ENCODE assay signal across 1 fruit fly cellular context in genomic region chr2L:9520886-9521868, dm6.
TF ChIP-seq lines count a peak whose summit lies in the region.

Gene Oatp30B, plus strand, starts transcription at chr2L:9521210.

TF ChIP-seq in whole organism, embryonic, 481 proteins besides CTCF, POLR2A, EP300 and RAD21 (continued from another document and continues in another):
- TF ChIP-seq ERR (GFP tag; optimal IDR thresholded peaks at IDR 0.05; lab: Kevin White, UChicago) (peak; percentile 89), Hmr (GFP tag; optimal IDR thresholded peaks at IDR 0.05; lab: Kevin White, UChicago) (peak; percentile 97), CG4707 (GFP tag; optimal IDR thresholded peaks at IDR 0.05; lab: Kevin White, UChicago) (peak; percentile 81), CG6765 (GFP tag; optimal IDR thresholded peaks at IDR 0.05; lab: Kevin White, UChicago) (peak; percentile 94), Lhr (GFP tag; optimal IDR thresholded peaks at IDR 0.05; lab: Kevin White, UChicago) (peak; percentile 98), nom (GFP tag; optimal IDR thresholded peaks at IDR 0.05; lab: Kevin White, UChicago) (peak; percentile 72), z (GFP tag; IDR thresholded peaks at IDR 0.05; lab: Robert Waterston, UW) (0 out of 3 replicates have a peak, but pooled peaks have one; percentile 26), aop (GFP tag; IDR thresholded peaks at IDR 0.05; lab: Robert Waterston, UW) (peak; percentile 81), CG4404 (GFP tag; IDR thresholded peaks at IDR 0.05; lab: Robert Waterston, UW) (peak; percentile 98), nerfin-1 (tag; optimal IDR thresholded peaks at IDR 0.05; lab: Kevin White, UChicago) (peak; percentile 94), CG10543 (GFP tag; optimal IDR thresholded peaks at IDR 0.05; lab: Kevin White, UChicago) (peak; percentile 94), dan (GFP tag; IDR thresholded peaks at IDR 0.05; lab: Robert Waterston, UW) (no peak), CrebB (tag; optimal IDR thresholded peaks at IDR 0.05; lab: Kevin White, UChicago) (peak; percentile 95), Antp (GFP tag; optimal IDR thresholded peaks at IDR 0.05; lab: Kevin White, UChicago) (peak; percentile 93), Trl (optimal IDR thresholded peaks at IDR 0.05; lab: Kevin White, UChicago) (peak; percentile 67 to 77), Trl (GFP tag; optimal IDR thresholded peaks at IDR 0.05; lab: Kevin White, UChicago) (peak; percentile 96), Hr3 (GFP tag; optimal IDR thresholded peaks at IDR 0.05; lab: Kevin White, UChicago) (peak; percentile 98), lab (GFP tag; optimal IDR thresholded peaks at IDR 0.05; lab: Kevin White, UChicago) (peak; percentile 98), CG31365 (tag; optimal IDR thresholded peaks at IDR 0.05; lab: Kevin White, UChicago) (peak; percentile 81), CG31441 (GFP tag; IDR thresholded peaks at IDR 0.05; lab: Robert Waterston, UW) (peak; percentile 95), nau (GFP tag; optimal IDR thresholded peaks at IDR 0.05; lab: Kevin White, UChicago) (peak; percentile 77), CG15514 (GFP tag; optimal IDR thresholded peaks at IDR 0.05; lab: Kevin White, UChicago) (peak; percentile 94), Pdp1 (GFP tag; optimal IDR thresholded peaks at IDR 0.05; lab: Kevin White, UChicago) (peak; percentile 95), ara (GFP tag; IDR thresholded peaks at IDR 0.05; lab: Robert Waterston, UW) (peak; percentile 97), CG10321 (GFP tag; IDR thresholded peaks at IDR 0.05; lab: Robert Waterston, UW) (peak; percentile 80), Awh (GFP tag; IDR thresholded peaks at IDR 0.05; lab: Robert Waterston, UW) (peak; percentile 96), jigr1 (GFP tag; IDR thresholded peaks at IDR 0.05; lab: Robert Waterston, UW) (peak; percentile 93), cato (GFP tag; optimal IDR thresholded peaks at IDR 0.05; lab: Kevin White, UChicago; ENCODE audit: borderline replicate concordance) (peak; percentile 92), MBD-R2 (GFP tag; IDR thresholded peaks at IDR 0.05; lab: Robert Waterston, UW) (peak; percentile 96), pros (GFP tag; optimal IDR thresholded peaks at IDR 0.05; lab: Kevin White, UChicago) (peak; percentile 72), CG10274 (GFP tag; optimal IDR thresholded peaks at IDR 0.05; lab: Kevin White, UChicago) (peak; percentile 78), CG14014 (GFP tag; IDR thresholded peaks at IDR 0.05; lab: Robert Waterston, UW) (peak; percentile 97), sr (GFP tag; IDR thresholded peaks at IDR 0.05; lab: Robert Waterston, UW) (peak; percentile 80), CG2116 (GFP tag; optimal IDR thresholded peaks at IDR 0.05; lab: Kevin White, UChicago) (peak; percentile 93), gcm2 (GFP tag; optimal IDR thresholded peaks at IDR 0.05; lab: Kevin White, UChicago) (peak; percentile 91), dysf (GFP tag; IDR thresholded peaks at IDR 0.05; lab: Robert Waterston, UW) (peak; percentile 97), hth (optimal IDR thresholded peaks at IDR 0.05; lab: Kevin White, UChicago) (no peak), CHES-1-like (GFP tag; optimal IDR thresholded peaks at IDR 0.05; lab: Kevin White, UChicago) (peak; percentile 95), fd102C (GFP tag; optimal IDR thresholded peaks at IDR 0.05; lab: Kevin White, UChicago) (peak; percentile 74), Dek (tag; optimal IDR thresholded peaks at IDR 0.05; lab: Kevin White, UChicago) (peak; percentile 97), twi (tag; optimal IDR thresholded peaks at IDR 0.05; lab: Kevin White, UChicago) (peak; percentile 92), dati (GFP tag; IDR thresholded peaks at IDR 0.05; lab: Robert Waterston, UW) (peak; percentile 95), CG34422 (GFP tag; IDR thresholded peaks at IDR 0.05; lab: Robert Waterston, UW) (peak; percentile 97), ind (GFP tag; optimal IDR thresholded peaks at IDR 0.05; lab: Kevin White, UChicago) (peak; percentile 97), ap (GFP tag; IDR thresholded peaks at IDR 0.05; lab: Robert Waterston, UW) (peak; percentile 95), tap (tag; optimal IDR thresholded peaks at IDR 0.05; lab: Kevin White, UChicago) (peak; percentile 95), Rfx (GFP tag; IDR thresholded peaks at IDR 0.05; lab: Robert Waterston, UW) (peak; percentile 99), Doc2 (GFP tag; IDR thresholded peaks at IDR 0.05; lab: Robert Waterston, UW) (peak; percentile 71), CG33213 (GFP tag; optimal IDR thresholded peaks at IDR 0.05; lab: Kevin White, UChicago) (peak; percentile 94), CG9932 (GFP tag; IDR thresholded peaks at IDR 0.05; lab: Robert Waterston, UW) (peak; percentile 99), Oaz (GFP tag; IDR thresholded peaks at IDR 0.05; lab: Robert Waterston, UW) (peak; percentile 95), CG9876 (GFP tag; optimal IDR thresholded peaks at IDR 0.05; lab: Kevin White, UChicago) (peak; percentile 91), caup (GFP tag; optimal IDR thresholded peaks at IDR 0.05; lab: Kevin White, UChicago; ENCODE audit: severe bottlenecking) (peak; percentile 95), H15 (GFP tag; IDR thresholded peaks at IDR 0.05; lab: Robert Waterston, UW) (peak; percentile 97), CG8944 (GFP tag; optimal IDR thresholded peaks at IDR 0.05; lab: Kevin White, UChicago) (peak; percentile 96), CG15601 (tag; optimal IDR thresholded peaks at IDR 0.05; lab: Kevin White, UChicago) (peak; percentile 95), Chrac-16 (GFP tag; optimal IDR thresholded peaks at IDR 0.05; lab: Kevin White, UChicago) (peak; percentile 97), NfI (GFP tag; optimal IDR thresholded peaks at IDR 0.05; lab: Kevin White, UChicago) (peak; percentile 95), gce (GFP tag; IDR thresholded peaks at IDR 0.05; lab: Robert Waterston, UW) (peak; percentile 95; the same call in 2 of the 3 replicates), Max (GFP tag; optimal IDR thresholded peaks at IDR 0.05; lab: Kevin White, UChicago) (peak; percentile 95), cwo (GFP tag; optimal IDR thresholded peaks at IDR 0.05; lab: Kevin White, UChicago) (peak; percentile 87), Fer3 (tag; optimal IDR thresholded peaks at IDR 0.05; lab: Kevin White, UChicago) (peak; percentile 97), tna (GFP tag; IDR thresholded peaks at IDR 0.05; lab: Robert Waterston, UW; ENCODE audit: partially characterized antibody) (peak; percentile 86), ab (GFP tag; optimal IDR thresholded peaks at IDR 0.05; lab: Kevin White, UChicago) (peak; percentile 70), Ravus (GFP tag; IDR thresholded peaks at IDR 0.05; lab: Robert Waterston, UW) (peak; percentile 89), CG13424 (tag; optimal IDR thresholded peaks at IDR 0.05; lab: Kevin White, UChicago) (peak; percentile 98), amos (GFP tag; IDR thresholded peaks at IDR 0.05; lab: Robert Waterston, UW; ENCODE audit: partially characterized antibody) (peak; percentile 96), kah (GFP tag; optimal IDR thresholded peaks at IDR 0.05; lab: Kevin White, UChicago) (peak; percentile 80), CG11456 (GFP tag; IDR thresholded peaks at IDR 0.05; lab: Robert Waterston, UW) (peak; percentile 98), hkb (optimal IDR thresholded peaks at IDR 0.05; lab: Kevin White, UChicago) (no peak), hkb (GFP tag; IDR thresholded peaks at IDR 0.05; lab: Robert Waterston, UW) (peak; percentile 98), dm (GFP tag; optimal IDR thresholded peaks at IDR 0.05; lab: Kevin White, UChicago) (peak; percentile 82), grn (GFP tag; optimal IDR thresholded peaks at IDR 0.05; lab: Kevin White, UChicago) (peak; percentile 80), mirr (GFP tag; optimal IDR thresholded peaks at IDR 0.05; lab: Kevin White, UChicago) (peak; percentile 94), CG10267 (tag; optimal IDR thresholded peaks at IDR 0.05; lab: Kevin White, UChicago) (peak; percentile 94), Sox102F (GFP tag; optimal IDR thresholded peaks at IDR 0.05; lab: Kevin White, UChicago) (peak; percentile 98), lola (GFP tag; optimal IDR thresholded peaks at IDR 0.05; lab: Kevin White, UChicago) (peak in 1 of 3 experiments; percentile 96), Myb (GFP tag; optimal IDR thresholded peaks at IDR 0.05; lab: Kevin White, UChicago) (peak; percentile 80), CG6813 (GFP tag; optimal IDR thresholded peaks at IDR 0.05; lab: Kevin White, UChicago) (peak; percentile 94), CG7357 (GFP tag; IDR thresholded peaks at IDR 0.05; lab: Robert Waterston, UW) (peak; percentile 88), stwl (tag; optimal IDR thresholded peaks at IDR 0.05; lab: Kevin White, UChicago) (peak; percentile 80), kni (GFP tag; optimal IDR thresholded peaks at IDR 0.05; lab: Kevin White, UChicago) (peak; percentile 91), CG15073 (GFP tag; optimal IDR thresholded peaks at IDR 0.05; lab: Kevin White, UChicago) (peak; percentile 62), CG12744 (GFP tag; optimal IDR thresholded peaks at IDR 0.05; lab: Kevin White, UChicago) (peak; percentile 94), pzg (GFP tag; optimal IDR thresholded peaks at IDR 0.05; lab: Kevin White, UChicago) (peak; percentile 68), ac (GFP tag; optimal IDR thresholded peaks at IDR 0.05; lab: Kevin White, UChicago) (peak; percentile 70), Blimp-1 (GFP tag; optimal IDR thresholded peaks at IDR 0.05; lab: Kevin White, UChicago) (peak; percentile 95), CG11560 (tag; IDR thresholded peaks at IDR 0.05; lab: Robert Waterston, UW) (peak; percentile 89; the same call in 2 of the 3 replicates), CG31388 (GFP tag; optimal IDR thresholded peaks at IDR 0.05; lab: Kevin White, UChicago) (peak; percentile 92), CG8924 (tag; optimal IDR thresholded peaks at IDR 0.05; lab: Kevin White, UChicago) (peak; percentile 97), CG7372 (GFP tag; IDR thresholded peaks at IDR 0.05; lab: Robert Waterston, UW) (peak; percentile 97), seq (GFP tag; IDR thresholded peaks at IDR 0.05; lab: Robert Waterston, UW) (peak; percentile 94), CG1792 (GFP tag; optimal IDR thresholded peaks at IDR 0.05; lab: Kevin White, UChicago) (peak; percentile 89), Xbp1 (GFP tag; optimal IDR thresholded peaks at IDR 0.05; lab: Kevin White, UChicago) (peak; percentile 98), peb (GFP tag; IDR thresholded peaks at IDR 0.05; lab: Robert Waterston, UW) (peak; percentile 93), CG3163 (GFP tag; optimal IDR thresholded peaks at IDR 0.05; lab: Kevin White, UChicago) (peak; percentile 83), tio (GFP tag; optimal IDR thresholded peaks at IDR 0.05; lab: Kevin White, UChicago) (peak; percentile 95), Scr (GFP tag; IDR thresholded peaks at IDR 0.05; lab: Robert Waterston, UW; ENCODE audit: partially characterized antibody) (peak; percentile 99), Fer2 (tag; optimal IDR thresholded peaks at IDR 0.05; lab: Kevin White, UChicago) (peak; percentile 96), Doc3 (GFP tag; IDR thresholded peaks at IDR 0.05; lab: Robert Waterston, UW; ENCODE audit: partially characterized antibody) (peak; percentile 100), slou (GFP tag; optimal IDR thresholded peaks at IDR 0.05; lab: Kevin White, UChicago) (peak; percentile 97), CG3065 (GFP tag; optimal IDR thresholded peaks at IDR 0.05; lab: Kevin White, UChicago) (peak; percentile 87), CG8388 (GFP tag; optimal IDR thresholded peaks at IDR 0.05; lab: Kevin White, UChicago) (peak; percentile 96), Ets97D (GFP tag; optimal IDR thresholded peaks at IDR 0.05; lab: Kevin White, UChicago) (peak; percentile 94), CG4328 (GFP tag; optimal IDR thresholded peaks at IDR 0.05; lab: Kevin White, UChicago) (peak; percentile 92), ken (GFP tag; IDR thresholded peaks at IDR 0.05; lab: Robert Waterston, UW) (peak; percentile 98), chif (GFP tag; optimal IDR thresholded peaks at IDR 0.05; lab: Kevin White, UChicago) (peak; percentile 93 to 98), eyg (GFP tag; optimal IDR thresholded peaks at IDR 0.05; lab: Kevin White, UChicago) (peak; percentile 92), CG4820 (GFP tag; optimal IDR thresholded peaks at IDR 0.05; lab: Kevin White, UChicago) (peak; percentile 96), Xrp1 (GFP tag; IDR thresholded peaks at IDR 0.05; lab: Robert Waterston, UW) (peak; percentile 99), CG17612 (GFP tag; IDR thresholded peaks at IDR 0.05; lab: Robert Waterston, UW) (peak; percentile 93), vfl (GFP tag; optimal IDR thresholded peaks at IDR 0.05; lab: Kevin White, UChicago) (peak; percentile 95), esg (GFP tag; conservative IDR thresholded peaks at IDR 0.05; lab: Robert Waterston, UW) (peak; percentile 93), Hey (tag; optimal IDR thresholded peaks at IDR 0.05; lab: Kevin White, UChicago) (peak; percentile 84), sna (GFP tag; IDR thresholded peaks at IDR 0.05; lab: Robert Waterston, UW; ENCODE audit: partially characterized antibody) (peak; percentile 100), chinmo (GFP tag; IDR thresholded peaks at IDR 0.05; lab: Robert Waterston, UW; ENCODE audit: partially characterized antibody) (peak; percentile 93; the same call in 3 of the 4 replicates), CG10654 (GFP tag; optimal IDR thresholded peaks at IDR 0.05; lab: Kevin White, UChicago) (peak; percentile 97), ewg (GFP tag; optimal IDR thresholded peaks at IDR 0.05; lab: Kevin White, UChicago) (peak; percentile 88), sqz (GFP tag; optimal IDR thresholded peaks at IDR 0.05; lab: Kevin White, UChicago) (peak; percentile 79), Neu2 (GFP tag; optimal IDR thresholded peaks at IDR 0.05; lab: Kevin White, UChicago; ENCODE audit: borderline replicate concordance) (peak; percentile 82), CG34224 (GFP tag; IDR thresholded peaks at IDR 0.05; lab: Robert Waterston, UW; ENCODE audit: partially characterized antibody) (peak; percentile 99), pita (GFP tag; optimal IDR thresholded peaks at IDR 0.05; lab: Kevin White, UChicago) (peak; percentile 86), Mrtf (GFP tag; IDR thresholded peaks at IDR 0.05; lab: Robert Waterston, UW) (peak; percentile 95), Dip3 (GFP tag; optimal IDR thresholded peaks at IDR 0.05; lab: Kevin White, UChicago) (peak; percentile 94), CG1233 (GFP tag; optimal IDR thresholded peaks at IDR 0.05; lab: Kevin White, UChicago) (peak; percentile 94), dpn (GFP tag; optimal IDR thresholded peaks at IDR 0.05; lab: Kevin White, UChicago) (peak; percentile 96 to 98), CG12071 (GFP tag; optimal IDR thresholded peaks at IDR 0.05; lab: Kevin White, UChicago) (peak; percentile 88), az2 (GFP tag; optimal IDR thresholded peaks at IDR 0.05; lab: Kevin White, UChicago) (peak; percentile 97), Hr51 (GFP tag; optimal IDR thresholded peaks at IDR 0.05; lab: Kevin White, UChicago) (peak; percentile 96), Bdp1 (GFP tag; optimal IDR thresholded peaks at IDR 0.05; lab: Kevin White, UChicago) (peak; percentile 89)
